Worm (Caenorhabditis elegans) whole organism, L3 larva: ENCODE measurements around the gene txt-19.

ENCODE experiments used
- R02D3.7 ChIP-seq: fragments of 150-350 bp; optimal IDR thresholded peaks from 2 replicates; lab custom pipeline; 2014; ENCODE audit warnings: missing biosample characterization, missing genetic modification characterization
- ama-1 ChIP-seq: fragments of 150-350 bp; optimal IDR thresholded peaks from 2 replicates; lab custom pipeline; 2018
- ceh-16 ChIP-seq: sonication (generic microtip); optimal IDR thresholded peaks from 2 replicates; lab custom pipeline; 2017; ENCODE audit warnings: missing biosample characterization, missing genetic modification characterization
- ceh-28 ChIP-seq: fragments of 150-350 bp; optimal IDR thresholded peaks from 2 replicates; lab custom pipeline; 2014; ENCODE audit warnings: missing biosample characterization, missing genetic modification reagents, missing genetic modification characterization
- ceh-82 ChIP-seq: fragments of 150-350 bp; optimal IDR thresholded peaks from 2 replicates; lab custom pipeline; 2014; ENCODE audit warnings: missing biosample characterization, missing genetic modification characterization
- ceh-9 ChIP-seq: sonication (generic microtip); optimal IDR thresholded peaks from 2 replicates; lab custom pipeline; 2018; ENCODE audit warnings: missing biosample characterization, missing genetic modification characterization
- daf-12 ChIP-seq: fragments of 150-350 bp; optimal IDR thresholded peaks from 2 replicates; lab custom pipeline; 2014; ENCODE audit warnings: missing biosample characterization, missing genetic modification reagents, missing genetic modification characterization
- egl-27 ChIP-seq: sonication (generic microtip); optimal IDR thresholded peaks from 4 replicates; lab custom pipeline; 2017; ENCODE audit warnings: missing biosample characterization, missing genetic modification reagents, missing genetic modification characterization
- egl-5 ChIP-seq: fragments of 150-350 bp; optimal IDR thresholded peaks from 2 replicates; lab custom pipeline; 2017; ENCODE audit warnings: missing biosample characterization, missing genetic modification reagents, missing genetic modification characterization, inconsistent platforms
- elt-2 ChIP-seq: sonication (generic microtip); optimal IDR thresholded peaks from 2 replicates; lab custom pipeline; 2016; ENCODE audit warnings: missing genetic modification reagents, mild to moderate bottlenecking, missing genetic modification characterization, missing compliant biosample characterization
- eor-1 ChIP-seq, 2 experiments: fragments of 150-350 bp; optimal IDR thresholded peaks; 2 replicates each; lab custom pipeline; 2014 to 2018; ENCODE audit warnings: missing biosample characterization in 2 of 2, missing genetic modification characterization in 2 of 2
- fkh-10 ChIP-seq: sonication (generic microtip); optimal IDR thresholded peaks from 2 replicates; lab custom pipeline; 2017; ENCODE audit warnings: missing biosample characterization, missing genetic modification reagents, missing genetic modification characterization
- fkh-2 ChIP-seq: fragments of 150-350 bp; optimal IDR thresholded peaks from 2 replicates; lab custom pipeline; 2014; ENCODE audit warnings: missing biosample characterization, missing genetic modification reagents, missing genetic modification characterization
- hmg-11 ChIP-seq: sonication (generic microtip); optimal IDR thresholded peaks from 2 replicates; lab custom pipeline; 2016; ENCODE audit warnings: missing genetic modification characterization, missing compliant biosample characterization
- jun-1 ChIP-seq: fragments of 150-350 bp; optimal IDR thresholded peaks from 2 replicates; lab custom pipeline; 2014; ENCODE audit warnings: missing biosample characterization, missing genetic modification reagents, missing genetic modification characterization
- lin-15B ChIP-seq: fragments of 150-350 bp; optimal IDR thresholded peaks from 2 replicates; lab custom pipeline; 2014; ENCODE audit warnings: missing biosample characterization, missing genetic modification characterization
- lin-39 ChIP-seq: fragments of 150-350 bp; optimal IDR thresholded peaks from 2 replicates; lab custom pipeline; 2018; ENCODE audit warnings: missing biosample characterization, missing genetic modification reagents, missing genetic modification characterization
- mdl-1 ChIP-seq: fragments of 150-350 bp; optimal IDR thresholded peaks from 2 replicates; lab custom pipeline; 2014; ENCODE audit warnings: missing biosample characterization, missing genetic modification characterization
- mml-1 ChIP-seq: fragments of 150-350 bp; sonication (generic microtip); optimal IDR thresholded peaks from 3 replicates; lab custom pipeline; 2014; ENCODE audit warnings: missing biosample characterization, missing genetic modification characterization
- nhr-11 ChIP-seq: fragments of 150-350 bp; optimal IDR thresholded peaks from 2 replicates; lab custom pipeline; 2014; ENCODE audit warnings: missing biosample characterization, missing genetic modification characterization
- nhr-12 ChIP-seq: fragments of 150-350 bp; optimal IDR thresholded peaks from 2 replicates; lab custom pipeline; 2014; ENCODE audit warnings: missing biosample characterization, missing genetic modification characterization
- nhr-23 ChIP-seq: fragments of 150-350 bp; optimal IDR thresholded peaks from 2 replicates; lab custom pipeline; 2014; ENCODE audit warnings: missing biosample characterization, missing genetic modification reagents, missing genetic modification characterization
- nhr-25 ChIP-seq: sonication (generic microtip); optimal IDR thresholded peaks from 2 replicates; lab custom pipeline; 2017; ENCODE audit warnings: missing biosample characterization, missing genetic modification characterization
- nhr-28 ChIP-seq: fragments of 150-350 bp; optimal IDR thresholded peaks from 2 replicates; lab custom pipeline; 2014; ENCODE audit warnings: missing biosample characterization, missing genetic modification characterization
- nhr-76 ChIP-seq: fragments of 150-350 bp; sonication (generic microtip); optimal IDR thresholded peaks from 5 replicates; lab custom pipeline; 2014; ENCODE audit warnings: missing biosample characterization, missing genetic modification characterization
- pqm-1 ChIP-seq: fragments of 150-350 bp; optimal IDR thresholded peaks from 2 replicates; lab custom pipeline; 2017; ENCODE audit warnings: missing biosample characterization, missing genetic modification characterization, inconsistent platforms
- sea-2 ChIP-seq: fragments of 150-350 bp; sonication (generic microtip); optimal IDR thresholded peaks from 4 replicates; lab custom pipeline; 2014; ENCODE audit warnings: missing biosample characterization, missing genetic modification reagents, missing genetic modification characterization
- skn-1 ChIP-seq: fragments of 150-350 bp; optimal IDR thresholded peaks from 2 replicates; lab custom pipeline; 2014; ENCODE audit warnings: missing biosample characterization, missing genetic modification characterization
- tbx-2 ChIP-seq: sonication (generic microtip); optimal IDR thresholded peaks from 2 replicates; lab custom pipeline; 2016; ENCODE audit warnings: mild to moderate bottlenecking, missing genetic modification characterization, missing compliant biosample characterization
- unc-39 ChIP-seq: sonication (generic microtip); optimal IDR thresholded peaks from 4 replicates; lab custom pipeline; 2017; ENCODE audit warnings: missing biosample characterization, missing genetic modification characterization
- unc-62 ChIP-seq: fragments of 150-350 bp; sonication (generic microtip); optimal IDR thresholded peaks from 4 replicates; lab custom pipeline; 2014; ENCODE audit warnings: missing biosample characterization, missing genetic modification reagents, missing genetic modification characterization
- zag-1 ChIP-seq: fragments of 150-350 bp; optimal IDR thresholded peaks from 2 replicates; lab custom pipeline; 2014; ENCODE audit warnings: missing biosample characterization, missing genetic modification characterization
- ztf-11 ChIP-seq: fragments of 150-350 bp; optimal IDR thresholded peaks from 2 replicates; lab custom pipeline; 2014; ENCODE audit warnings: missing biosample characterization, missing genetic modification characterization
- ztf-4 ChIP-seq: fragments of 150-350 bp; optimal IDR thresholded peaks from 2 replicates; lab custom pipeline; 2014; ENCODE audit warnings: missing biosample characterization, missing genetic modification characterization

Gene txt-19

ce11 chrIV:12813822-12814221 is 31.9 kb upstream of the txt-19 start:
- no peak for TF ChIP-seq skn-1 (tag; lab: Kevin White, UChicago)
- no peak for TF ChIP-seq pqm-1
- TF ChIP-seq ama-1 (lab: Kevin White, UChicago) = no peak
- no peak for TF ChIP-seq jun-1 (tag; lab: Kevin White, UChicago)
- no peak for TF ChIP-seq R02D3.7 (tag; lab: Kevin White, UChicago)
- TF ChIP-seq fkh-2 (tag; lab: Kevin White, UChicago) = no peak
- no peak for TF ChIP-seq nhr-12
- TF ChIP-seq mml-1 (tag; lab: Kevin White, UChicago) = no peak
- no peak for TF ChIP-seq ceh-9 (tag; lab: Kevin White, UChicago)
- TF ChIP-seq hmg-11 (tag; lab: Kevin White, UChicago) = no peak
- TF ChIP-seq tbx-2 (tag; lab: Kevin White, UChicago) = no peak
- no peak for TF ChIP-seq lin-39
- no peak for TF ChIP-seq ceh-16
- no peak for TF ChIP-seq zag-1
- no peak for TF ChIP-seq nhr-28 (tag; lab: Kevin White, UChicago)
- no peak for TF ChIP-seq unc-62 (GFP tag; lab: Kevin White, UChicago)
- TF ChIP-seq ceh-28 (tag; lab: Kevin White, UChicago) = no peak
- no peak for TF ChIP-seq nhr-76 (tag; lab: Kevin White, UChicago)
- TF ChIP-seq sea-2 (GFP tag; lab: Kevin White, UChicago) = no peak
- no peak for TF ChIP-seq fkh-10 (GFP tag; lab: Kevin White, UChicago)

ce11 chrIV:12816636-12817035 is 29.1 kb upstream of the txt-19 start:
- no peak for TF ChIP-seq R02D3.7 (tag; lab: Kevin White, UChicago)
- TF ChIP-seq ceh-28 (tag; lab: Kevin White, UChicago) = no peak
- TF ChIP-seq daf-12 (tag; lab: Kevin White, UChicago) = no peak
- TF ChIP-seq ceh-9 (tag; lab: Kevin White, UChicago) = no peak
- TF ChIP-seq jun-1 (tag; lab: Kevin White, UChicago) = no peak
- no peak for TF ChIP-seq eor-1 (tag; optimal IDR thresholded peaks at IDR 0.05; lab: Kevin White, UChicago)
- no peak for TF ChIP-seq unc-62 (GFP tag; lab: Kevin White, UChicago)
- no peak for TF ChIP-seq mdl-1 (tag; lab: Kevin White, UChicago)

ce11 chrIV:12817539-12817938 is 28.2 kb upstream of the txt-19 start:
- TF ChIP-seq unc-39 (tag; lab: Kevin White, UChicago) (no peak), lin-39 (peak; percentile 19), unc-62 (GFP tag; lab: Kevin White, UChicago) (no peak), elt-2 (tag; lab: Kevin White, UChicago) (no peak), egl-5 (tag; lab: Kevin White, UChicago) (peak; percentile 71)

ce11 chrIV:12825304-12825703 is 20.4 kb upstream of the txt-19 start, which contains the start of gene M02B1.4:
Gene M02B1.4, minus strand, starts transcription at chrIV:12825312.
- TF ChIP-seq mml-1 (tag; lab: Kevin White, UChicago) (no peak), eor-1 (tag; optimal IDR thresholded peaks at IDR 0.05; lab: Kevin White, UChicago) (no peak), R02D3.7 (tag; lab: Kevin White, UChicago) (no peak), daf-12 (tag; lab: Kevin White, UChicago) (no peak), jun-1 (tag; lab: Kevin White, UChicago) (no peak), nhr-23 (no peak), lin-39 (no peak), egl-27 (no peak), nhr-76 (tag; lab: Kevin White, UChicago) (no peak), lin-15B (tag; lab: Kevin White, UChicago) (no peak), nhr-12 (no peak), ceh-28 (tag; lab: Kevin White, UChicago) (no peak), nhr-25 (tag; lab: Kevin White, UChicago) (no peak), sea-2 (GFP tag; lab: Kevin White, UChicago) (no peak), egl-5 (tag; lab: Kevin White, UChicago) (no peak), ceh-16 (no peak), elt-2 (tag; lab: Kevin White, UChicago) (no peak), ztf-4 (tag; lab: Kevin White, UChicago) (no peak)

- TF ChIP-seq lin-39 (no peak), egl-27 (no peak), hmg-11 (tag; lab: Kevin White, UChicago) (peak; percentile 26), nhr-11 (tag; lab: Kevin White, UChicago) (no peak), ztf-4 (tag; lab: Kevin White, UChicago) (no peak), R02D3.7 (tag; lab: Kevin White, UChicago) (no peak), mml-1 (tag; lab: Kevin White, UChicago) (no peak), ceh-82 (tag; lab: Kevin White, UChicago) (no peak), ztf-11 (no peak)
Observed at ce11 chrIV:12830829-12831392, 14.8 kb upstream of the txt-19 start.
